Worm (Caenorhabditis elegans): Measurements from ENCODE around the gene ZK688.4.

ce11 chrIII:7896925-7897324, 2.1 kb downstream of the ZK688.4 start, which contains the start of gene ZK688.10:
- TF ChIP-seq zfp-3 (GFP tag; conservative IDR thresholded peaks at IDR 0.05) (no peak), dmd-6 (GFP tag; IDR thresholded peaks at IDR 0.05) (no peak), zag-1 (tag; optimal IDR thresholded peaks at IDR 0.05) (no peak), nhr-42 (GFP tag; IDR thresholded peaks at IDR 0.05) (no peak), skn-1 (tag; optimal IDR thresholded peaks at IDR 0.05) (no peak), hif-1 (tag; optimal IDR thresholded peaks at IDR 0.05) (no peak), nhr-28 (tag; optimal IDR thresholded peaks at IDR 0.05) (no peak), fos-1 (tag; optimal IDR thresholded peaks at IDR 0.05) (no peak), gei-8 (GFP tag; optimal IDR thresholded peaks at IDR 0.05) (no peak), snpc-4 (tag; optimal IDR thresholded peaks at IDR 0.05) (no peak), F44E2.7 (GFP tag; IDR thresholded peaks at IDR 0.05) (no peak)
